Worm (Caenorhabditis elegans): ENCODE data around the gene perm-4.

- TF ChIP-seq zag-1 (tag; optimal IDR thresholded peaks at IDR 0.05): no peak
- no peak for TF ChIP-seq unc-62 (GFP tag; optimal IDR thresholded peaks at IDR 0.05)
These were observed 3.4 kb downstream of the perm-4 start for ce11 chrIV:1121511-1121910.

Measured in whole organism, L2 larva.